Worm (Caenorhabditis elegans) whole organism, dauer: ENCODE results near the gene C01G6.9.

ENCODE experiments used
- unc-62 ChIP-seq: sonication (generic microtip); optimal IDR thresholded peaks from 2 replicates; lab custom pipeline; 2017; ENCODE audit warnings: missing biosample characterization, missing genetic modification reagents, missing genetic modification characterization

The C01G6.9 gene

DNA sequence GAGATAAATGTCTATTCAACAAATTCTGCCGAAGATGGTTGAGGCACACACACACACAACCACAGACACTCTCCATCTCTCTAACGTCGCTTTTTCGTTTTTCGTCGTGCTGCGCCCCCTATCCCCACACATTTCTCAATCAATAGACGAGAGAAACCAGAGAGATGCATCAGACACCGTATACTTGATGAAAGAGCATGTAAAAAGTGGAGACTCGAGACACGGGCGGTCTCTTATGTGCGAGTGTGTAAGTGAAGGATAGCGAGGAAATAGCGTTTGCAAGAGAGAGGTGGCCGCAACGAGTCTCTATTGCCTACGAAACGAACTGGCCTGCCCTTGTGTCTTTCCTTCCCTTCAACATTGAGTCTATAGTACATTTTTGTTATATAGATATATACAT, 12.8 kb downstream of the C01G6.9 start:
- no peak for TF ChIP-seq unc-62

- no peak for TF ChIP-seq unc-62
Observed at ce11 chrII:9282065-9282464, 13.6 kb downstream of the C01G6.9 start.

- no peak for TF ChIP-seq unc-62
Observed at ce11 chrII:9281595-9281994, 14.0 kb downstream of the C01G6.9 start.

- TF ChIP-seq unc-62, result no peak
Observed at ce11 chrII:9280846-9281245, 14.8 kb downstream of the C01G6.9 start.

DNA sequence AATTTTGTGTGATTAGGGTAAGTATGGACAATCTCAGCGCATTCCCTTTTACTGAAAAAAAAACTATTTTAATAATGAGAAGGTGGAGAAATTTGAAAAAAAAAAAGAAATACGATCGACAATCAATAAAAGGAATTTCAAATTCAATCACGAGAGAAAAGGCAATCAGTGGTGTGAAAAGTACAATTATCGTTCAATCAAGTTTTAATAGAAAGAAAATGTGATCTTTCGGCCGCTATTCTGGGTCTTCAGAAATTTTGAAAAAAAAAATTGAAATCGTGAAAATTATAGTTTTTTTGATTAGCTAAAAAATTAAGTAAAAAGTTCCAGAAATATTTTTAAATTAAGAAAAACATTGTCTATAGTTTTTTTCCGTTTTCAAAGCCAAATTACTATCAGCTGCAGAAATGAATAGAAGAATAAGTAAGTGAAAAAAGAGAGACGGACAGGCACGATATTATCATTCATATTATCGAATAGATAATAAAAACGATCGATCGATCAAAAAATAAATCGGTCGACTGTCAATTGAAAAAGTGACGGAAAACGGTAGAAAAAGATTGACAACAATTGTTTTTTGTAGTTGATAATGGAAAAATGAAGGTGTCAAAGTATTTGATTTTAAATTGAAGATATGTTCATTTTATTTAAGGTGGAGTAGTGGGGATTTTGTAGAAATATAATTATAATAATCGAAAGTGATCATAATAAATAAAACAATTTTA, 15.4 kb downstream of the C01G6.9 start, which contains the start of gene gldi-3:
Gene gldi-3, minus strand, starts transcription at position 51 of the 725 bp plus-strand sequence.
- TF ChIP-seq unc-62, result no peak

DNA sequence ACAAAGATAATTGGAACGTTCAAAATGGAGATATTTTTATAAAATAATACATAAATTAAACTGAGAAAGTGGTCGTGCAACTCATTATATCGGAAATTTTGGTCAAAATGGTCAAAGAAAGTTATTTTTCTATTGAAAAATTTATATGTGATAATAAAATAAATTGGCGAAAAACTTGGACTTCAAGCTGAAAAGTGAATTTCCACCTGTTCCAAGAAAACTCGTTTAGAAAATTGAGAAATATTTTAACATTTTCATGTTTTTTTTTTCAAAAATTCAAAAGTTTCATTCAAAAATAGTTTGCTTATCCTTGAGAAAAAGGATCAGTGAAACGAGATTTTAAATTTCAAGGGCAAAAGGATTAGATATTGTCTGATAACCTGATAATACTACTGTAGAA, 16.6 kb downstream of the C01G6.9 start:
- no peak for TF ChIP-seq unc-62

DNA sequence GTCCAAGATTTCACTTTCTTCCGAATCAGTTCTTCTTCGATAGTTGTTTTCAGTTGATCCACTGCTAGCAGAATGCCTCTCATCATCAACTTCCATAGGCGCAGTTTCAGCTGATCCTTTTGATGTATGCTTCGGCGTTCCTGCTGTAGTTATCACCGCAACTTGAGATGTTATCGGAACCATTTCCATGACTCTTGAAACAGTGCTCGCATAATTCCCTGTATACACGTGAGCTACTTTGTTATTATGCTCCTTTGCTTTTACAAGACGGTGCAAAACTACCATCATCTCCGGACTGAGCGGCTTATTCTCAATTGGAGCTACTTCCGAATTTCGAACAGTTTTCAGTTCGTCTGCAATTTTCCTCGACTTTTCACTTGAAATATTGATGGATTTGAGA, 18.5 kb downstream of the C01G6.9 start:
- TF ChIP-seq unc-62, result no peak

- no peak for TF ChIP-seq unc-62
Observed at ce11 chrII:9275173-9275572, 20.4 kb downstream of the C01G6.9 start.

- TF ChIP-seq unc-62, result no peak
Observed at ce11 chrII:9274734-9275133, 20.9 kb downstream of the C01G6.9 start.

DNA sequence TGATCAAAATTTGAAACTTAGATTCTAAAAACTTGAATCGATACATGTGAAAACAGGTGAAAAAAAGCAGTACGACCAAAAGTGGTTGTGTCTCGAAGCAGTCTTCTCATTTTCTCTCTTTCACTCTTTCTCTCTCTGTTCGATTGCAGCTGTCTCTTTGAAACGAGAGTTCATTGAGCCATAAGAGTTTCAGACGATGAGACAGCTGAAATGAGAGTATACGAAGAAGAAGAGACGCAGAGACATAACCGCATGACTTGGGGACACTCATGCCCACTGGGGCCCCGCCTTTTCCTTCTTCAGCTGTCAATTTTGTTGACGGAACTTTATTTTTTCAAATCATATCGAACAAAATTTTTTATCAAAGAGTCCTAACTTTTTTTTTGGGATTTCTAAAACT, 21.6 kb downstream of the C01G6.9 start:
- no peak for TF ChIP-seq unc-62

ce11 chrII:9272942-9273341, 22.7 kb downstream of the C01G6.9 start, which contains the start of gene C01G6.4:
Gene C01G6.4 (minus strand): TSS chrII:9273042.
- TF ChIP-seq unc-62, result no peak

DNA sequence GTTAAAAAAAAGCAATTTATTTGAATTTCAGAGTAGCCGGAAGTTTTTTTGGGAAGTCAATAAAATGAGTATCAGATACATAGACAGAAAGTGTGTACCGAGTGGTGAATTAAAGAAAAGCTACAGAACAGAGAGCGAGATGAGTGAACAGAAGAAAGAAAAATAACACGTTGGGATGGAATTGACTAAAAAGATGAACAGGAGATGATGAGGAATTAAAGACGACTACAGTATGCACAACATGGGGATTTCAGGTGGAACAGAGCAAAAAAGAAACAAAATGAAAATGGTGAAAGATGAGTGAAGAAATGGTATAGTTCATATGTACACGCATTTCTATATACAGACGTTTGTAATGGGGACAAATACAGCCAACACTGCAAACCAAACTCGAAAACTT, 24.3 kb downstream of the C01G6.9 start:
- no peak for TF ChIP-seq unc-62

ce11 chrII:9269588-9269987, 26.0 kb downstream of the C01G6.9 start, which contains the start of gene C01G6.3:
Gene C01G6.3 (plus strand): TSS chrII:9269888.
- no peak for TF ChIP-seq unc-62

DNA sequence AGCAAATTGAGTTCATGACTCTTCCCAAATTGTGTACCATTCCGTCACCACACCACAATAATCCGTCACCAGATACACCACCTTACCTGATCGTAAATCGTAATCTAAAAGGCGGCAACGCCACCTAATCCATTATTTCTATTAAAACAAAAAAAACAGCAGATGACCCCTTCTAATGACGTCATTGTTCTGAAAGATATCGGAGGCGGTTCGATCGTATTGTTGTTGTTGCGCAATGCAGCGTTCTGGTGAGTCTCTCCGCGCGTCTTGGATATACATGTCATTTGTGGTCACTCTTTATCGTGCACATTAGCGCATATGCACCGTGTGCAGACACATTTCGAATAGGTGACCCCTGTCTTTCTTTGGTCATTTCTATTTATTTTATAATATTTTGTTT, 26.6 kb downstream of the C01G6.9 start:
- TF ChIP-seq unc-62, result no peak

DNA sequence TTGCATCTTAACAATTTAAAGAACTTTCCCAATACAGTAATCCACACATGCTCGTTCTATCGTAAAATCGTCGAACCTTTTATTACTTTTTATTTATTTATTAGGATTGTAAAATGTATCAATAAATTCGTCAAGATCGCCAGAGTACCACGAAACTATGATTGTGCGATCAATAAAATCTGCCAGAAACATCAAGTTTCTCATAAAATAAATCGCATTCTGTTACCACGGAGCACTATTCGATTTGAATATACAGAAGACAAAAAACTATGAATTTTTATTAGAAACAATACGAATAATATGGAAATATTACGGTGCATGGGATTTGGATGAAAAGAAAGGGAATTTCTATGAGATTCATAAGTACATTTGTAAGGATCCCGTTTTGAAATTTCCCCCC, 28.9 kb downstream of the C01G6.9 start, which contains the start of gene C01G6.2:
Gene C01G6.2, plus strand, starts transcription at position 301 of the 400 bp plus-strand sequence.
- TF ChIP-seq unc-62, result no peak

DNA sequence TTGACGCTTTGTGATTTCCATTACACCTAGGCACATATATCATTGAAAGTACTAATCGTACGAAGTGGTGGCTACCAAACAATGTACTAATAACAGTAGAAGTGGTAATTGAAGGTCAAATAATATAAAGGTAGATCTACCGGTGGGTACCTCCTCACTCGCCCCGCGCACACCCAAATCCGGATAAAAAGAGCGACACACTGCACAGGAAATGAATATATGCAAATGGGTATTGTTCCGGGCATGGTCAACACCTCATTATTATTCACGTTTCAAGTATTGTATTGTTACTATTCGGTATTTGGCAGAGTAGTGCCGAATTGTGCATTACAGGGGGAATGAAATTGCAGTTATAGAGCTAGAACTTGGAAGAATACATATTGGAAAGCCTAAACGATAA, 29.4 kb downstream of the C01G6.9 start:
- TF ChIP-seq unc-62, result no peak

ce11 chrII:9265705-9266104, 29.9 kb downstream of the C01G6.9 start:
- no peak for TF ChIP-seq unc-62

DNA sequence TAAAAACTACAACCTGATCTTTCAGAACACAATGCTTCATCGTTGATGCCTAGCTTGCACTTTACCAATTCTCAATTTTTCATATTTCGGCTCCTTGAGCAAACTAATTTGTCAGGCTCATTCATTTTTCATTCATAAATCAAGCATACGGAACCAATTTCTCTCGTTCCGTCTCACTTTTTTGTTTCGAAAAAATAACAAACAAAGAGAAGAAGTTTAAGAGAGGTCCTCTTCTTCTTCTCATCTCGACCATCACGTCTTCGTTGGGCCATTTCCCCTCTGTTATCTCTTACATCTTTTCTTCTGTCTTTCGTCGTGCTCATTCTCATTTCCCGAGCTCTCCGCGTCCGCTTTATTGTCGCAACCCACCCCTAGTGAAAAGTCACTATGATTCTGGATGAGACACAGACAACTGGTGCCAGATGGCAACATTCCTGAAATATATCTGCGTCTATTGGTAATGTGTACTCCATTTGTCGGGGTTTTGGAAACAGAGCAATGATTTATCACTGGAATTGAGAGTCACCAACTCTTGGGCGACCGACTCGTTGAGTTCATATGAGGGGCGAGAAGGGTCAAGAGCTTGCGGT, 30.8 kb downstream of the C01G6.9 start:
- TF ChIP-seq unc-62, result no peak
